Worm (Caenorhabditis elegans) whole organism, early embryonic: ENCODE data around the gene cha-1.

ENCODE experiments used
- F13C5.2 ChIP-seq: sonication (generic microtip); optimal IDR thresholded peaks from 2 replicates; lab custom pipeline; 2017; ENCODE audit warnings: mild to moderate bottlenecking, missing genetic modification characterization, inconsistent platforms, missing compliant biosample characterization
- ama-1 ChIP-seq: fragments of 150-350 bp; optimal IDR thresholded peaks from 2 replicates; lab custom pipeline; 2014
- ceh-36 ChIP-seq: sonication (generic microtip); optimal IDR thresholded peaks from 2 replicates; lab custom pipeline; 2016; ENCODE audit warnings: missing genetic modification characterization, inconsistent platforms, missing compliant biosample characterization
- pes-1 ChIP-seq: fragments of 200-800 bp; sonication (Bioruptor generic); IDR thresholded peaks from 2 replicates; pipeline ENCODE4 v1.3.6; 2022; ENCODE audit warnings: missing genetic modification reagents, missing genetic modification characterization, missing compliant biosample characterization
- tra-4 ChIP-seq: sonication (generic microtip); optimal IDR thresholded peaks from 2 replicates; lab custom pipeline; 2017; ENCODE audit warnings: missing genetic modification characterization, missing compliant biosample characterization

DNA sequence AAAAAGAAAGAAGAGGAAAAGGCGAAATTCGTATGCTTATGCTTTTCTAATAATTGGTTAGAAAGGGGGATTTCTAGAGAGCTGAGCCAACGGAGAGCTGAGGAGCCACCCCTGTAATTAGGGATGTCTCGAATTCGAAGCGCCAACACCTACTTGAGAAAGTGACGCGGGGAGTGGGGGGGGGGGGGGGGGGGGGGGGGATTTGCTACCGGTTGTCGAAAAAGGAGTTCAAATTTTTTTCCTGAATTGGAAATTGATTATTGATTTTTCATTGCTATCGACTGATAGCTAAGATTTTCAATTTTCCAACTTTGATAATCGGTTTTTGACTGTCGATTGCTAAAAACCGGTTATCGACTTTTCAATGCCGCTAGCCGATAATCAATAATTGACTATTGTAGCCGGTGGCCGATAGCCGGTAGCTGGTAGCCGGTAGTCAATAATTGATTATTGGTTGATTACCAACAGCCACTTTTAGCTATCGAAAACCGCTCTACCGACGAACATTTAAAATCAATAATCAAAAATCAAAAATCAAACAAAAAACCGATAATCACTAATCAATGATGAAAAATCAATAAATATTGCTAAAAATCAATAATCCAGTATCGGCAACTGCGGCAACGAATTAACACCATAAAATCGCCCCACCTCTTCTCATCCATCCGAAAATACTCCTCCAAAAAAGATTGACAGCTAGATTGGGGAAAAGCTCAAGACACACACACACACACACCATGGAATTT lies 4.6 kb upstream of the cha-1 start:
- TF ChIP-seq tra-4 (tag; lab: Kevin White, UChicago) (no peak), F13C5.2 (tag; lab: Kevin White, UChicago) (no peak), ama-1 (no peak), ceh-36 (tag; lab: Kevin White, UChicago) (no peak), pes-1 (GFP tag; lab: Robert Waterston, UW) (no peak)
